Fruit fly (Drosophila melanogaster): ENCODE results near the gene MED10.

dm6 chr3L:16192561-16193355 is 39.1 kb upstream of the MED10 start:
- TF ChIP-seq fru (optimal IDR thresholded peaks at IDR 0.05): no peak
- no peak for TF ChIP-seq trh (GFP tag; optimal IDR thresholded peaks at IDR 0.05)
- no peak for TF ChIP-seq CG1602 (GFP tag; optimal IDR thresholded peaks at IDR 0.05)

Measured in whole organism, embryonic.